Worm (Caenorhabditis elegans) whole organism, L2 larva: ENCODE data around the gene ZC317.7.
"Not testable (repeated sequence)": the region's sequence is repeated elsewhere in the genome, so short reads cannot be mapped to it uniquely, and the experiment has no call there.

Experiments
- C34F6.9 ChIP-seq: fragments of 150-350 bp; optimal IDR thresholded peaks from 2 replicates; lab custom pipeline; 2014; ENCODE audit warnings: missing biosample characterization, missing genetic modification characterization
- Y55F3AM.14 ChIP-seq: fragments of 200-800 bp; sonication (Bioruptor generic); optimal IDR thresholded peaks from 2 replicates; lab custom pipeline; 2018; ENCODE audit warnings: mild to moderate bottlenecking, missing genetic modification characterization, missing compliant biosample characterization
- ZK546.5 ChIP-seq: sonication (generic microtip); optimal IDR thresholded peaks from 2 replicates; lab custom pipeline; 2017; ENCODE audit warnings: missing biosample characterization, missing genetic modification characterization
- alr-1 ChIP-seq: fragments of 150-350 bp; optimal IDR thresholded peaks from 2 replicates; lab custom pipeline; 2014; ENCODE audit warnings: missing biosample characterization, missing genetic modification characterization
- aly-2 ChIP-seq: fragments of 150-350 bp; optimal IDR thresholded peaks from 2 replicates; lab custom pipeline; 2014; ENCODE audit warnings: missing biosample characterization, missing genetic modification characterization
- ama-1 ChIP-seq: fragments of 150-350 bp; optimal IDR thresholded peaks from 2 replicates; lab custom pipeline; 2018; ENCODE audit warnings: inconsistent platforms
- crh-2 ChIP-seq: sonication (generic microtip); optimal IDR thresholded peaks from 2 replicates; lab custom pipeline; 2017; ENCODE audit warnings: missing biosample characterization, missing genetic modification characterization
- dmd-4 ChIP-seq: sonication (generic microtip); optimal IDR thresholded peaks from 2 replicates; lab custom pipeline; 2017; ENCODE audit warnings: missing biosample characterization, missing genetic modification characterization
- elt-1 ChIP-seq: fragments of 150-350 bp; optimal IDR thresholded peaks from 2 replicates; lab custom pipeline; 2014; ENCODE audit warnings: missing biosample characterization, missing genetic modification characterization
- elt-3 ChIP-seq: sonication (generic microtip); optimal IDR thresholded peaks from 2 replicates; lab custom pipeline; 2017; ENCODE audit warnings: missing biosample characterization, missing genetic modification characterization
- fos-1 ChIP-seq: fragments of 150-350 bp; optimal IDR thresholded peaks from 2 replicates; lab custom pipeline; 2014; ENCODE audit warnings: missing biosample characterization, missing genetic modification characterization
- gmeb-1 ChIP-seq: fragments of 150-350 bp; optimal IDR thresholded peaks from 2 replicates; lab custom pipeline; 2014; ENCODE audit warnings: missing biosample characterization, missing genetic modification characterization
- lin-11 ChIP-seq: fragments of 150-350 bp; sonication (generic microtip); optimal IDR thresholded peaks from 2 replicates; lab custom pipeline; 2014; ENCODE audit warnings: missing biosample characterization, missing genetic modification characterization, inconsistent platforms, mixed read lengths
- lin-13 ChIP-seq: fragments of 150-350 bp; optimal IDR thresholded peaks from 2 replicates; lab custom pipeline; 2014; ENCODE audit warnings: missing biosample characterization, missing genetic modification reagents, missing genetic modification characterization
- lsy-2 ChIP-seq, 2 experiments: fragments of 150-350 bp in 1 of 2; sonication (generic microtip) in 1 of 2; optimal IDR thresholded peaks; 2 replicates each; lab custom pipeline; 2014 to 2017; ENCODE audit warnings: missing biosample characterization in 2 of 2, missing genetic modification characterization in 2 of 2
- mbf-1 ChIP-seq: sonication (generic microtip); optimal IDR thresholded peaks from 2 replicates; lab custom pipeline; 2017; ENCODE audit warnings: missing biosample characterization, missing genetic modification characterization
- nhr-10 ChIP-seq: sonication (generic microtip); optimal IDR thresholded peaks from 2 replicates; lab custom pipeline; 2017; ENCODE audit warnings: missing biosample characterization, missing genetic modification characterization
- nhr-12 ChIP-seq: fragments of 150-350 bp; optimal IDR thresholded peaks from 2 replicates; lab custom pipeline; 2014; ENCODE audit warnings: missing biosample characterization, missing genetic modification characterization
- nhr-129 ChIP-seq: fragments of 150-350 bp; optimal IDR thresholded peaks from 2 replicates; lab custom pipeline; 2014; ENCODE audit warnings: missing biosample characterization, missing genetic modification characterization
- nhr-21 ChIP-seq: fragments of 150-350 bp; optimal IDR thresholded peaks from 2 replicates; lab custom pipeline; 2014; ENCODE audit warnings: missing biosample characterization, missing genetic modification characterization
- nhr-237 ChIP-seq: fragments of 150-350 bp; optimal IDR thresholded peaks from 2 replicates; lab custom pipeline; 2014; ENCODE audit warnings: missing biosample characterization, missing genetic modification characterization
- nhr-6 ChIP-seq: fragments of 150-350 bp; optimal IDR thresholded peaks from 2 replicates; lab custom pipeline; 2014; ENCODE audit warnings: missing biosample characterization, missing genetic modification characterization
- sem-4 ChIP-seq: fragments of 150-350 bp; optimal IDR thresholded peaks from 2 replicates; lab custom pipeline; 2014; ENCODE audit warnings: missing biosample characterization, missing genetic modification reagents, missing genetic modification characterization
- skn-1 ChIP-seq: sonication (generic microtip); optimal IDR thresholded peaks from 2 replicates; lab custom pipeline; 2017; ENCODE audit warnings: missing biosample characterization, missing genetic modification characterization
- sma-3 ChIP-seq: sonication (generic microtip); optimal IDR thresholded peaks from 2 replicates; lab custom pipeline; 2016; ENCODE audit warnings: missing genetic modification reagents, missing genetic modification characterization, missing compliant biosample characterization
- sma-9 ChIP-seq, 2 experiments: fragments of 150-350 bp in 1 of 2; sonication (generic microtip) in 1 of 2; optimal IDR thresholded peaks; 2 replicates each; lab custom pipeline; 2014 to 2016; ENCODE audit warnings: missing genetic modification characterization in 2 of 2, mild to moderate bottlenecking in 1 of 2, missing biosample characterization in 1 of 2, missing compliant biosample characterization in 1 of 2, missing genetic modification reagents in 1 of 2, moderate library complexity in 1 of 2
- snpc-4 ChIP-seq: fragments of 150-350 bp; optimal IDR thresholded peaks from 2 replicates; lab custom pipeline; 2014; ENCODE audit warnings: missing biosample characterization, missing genetic modification characterization
- unc-39 ChIP-seq: fragments of 150-350 bp; optimal IDR thresholded peaks from 2 replicates; lab custom pipeline; 2014; ENCODE audit warnings: missing biosample characterization, missing genetic modification characterization
- unc-55 ChIP-seq: fragments of 150-350 bp; sonication (generic microtip); optimal IDR thresholded peaks from 3 replicates; lab custom pipeline; 2014; ENCODE audit warnings: missing biosample characterization, missing genetic modification reagents, missing genetic modification characterization
- unc-62 ChIP-seq: fragments of 150-350 bp; optimal IDR thresholded peaks from 2 replicates; lab custom pipeline; 2014; ENCODE audit warnings: missing biosample characterization, missing genetic modification reagents, missing genetic modification characterization
- ztf-1 ChIP-seq: fragments of 200-800 bp; sonication (Bioruptor generic); conservative IDR thresholded peaks from 2 replicates; pipeline ENCODE4 v1.3.6; 2022; ENCODE audit warnings: missing genetic modification characterization, missing compliant biosample characterization
- ztf-11 ChIP-seq: sonication (generic microtip); optimal IDR thresholded peaks from 2 replicates; lab custom pipeline; 2017; ENCODE audit warnings: missing biosample characterization, missing genetic modification characterization
- ztf-4 ChIP-seq: fragments of 150-350 bp; optimal IDR thresholded peaks from 2 replicates; lab custom pipeline; 2014; ENCODE audit warnings: missing biosample characterization, missing genetic modification characterization

ZC317.7 gene

ce11 chrV:5490205-5490604 is 19.4 kb upstream of the ZC317.7 start, which contains the start of gene T05C3.6:
Gene T05C3.6 (plus strand): TSS chrV:5490445.
- TF ChIP-seq gmeb-1 (peak; percentile 20), fos-1 (tag; lab: Kevin White, UChicago) (peak; percentile 89), crh-2 (tag; lab: Kevin White, UChicago) (peak; percentile 28), mbf-1 (no peak)

- no peak for TF ChIP-seq Y55F3AM.14 (GFP tag; lab: Kevin White, UChicago)
- no peak for TF ChIP-seq nhr-237 (tag; lab: Kevin White, UChicago)
- TF ChIP-seq dmd-4 (tag; lab: Kevin White, UChicago): no peak
- TF ChIP-seq unc-55: no peak
- no peak for TF ChIP-seq elt-1
- TF ChIP-seq ztf-4 (tag; lab: Kevin White, UChicago): no peak
- TF ChIP-seq lin-11 (tag; lab: Kevin White, UChicago): no peak
- no peak for TF ChIP-seq fos-1 (tag; lab: Kevin White, UChicago)
- no peak for TF ChIP-seq nhr-129 (tag; lab: Kevin White, UChicago)
- TF ChIP-seq C34F6.9: no peak
- TF ChIP-seq ztf-11 (tag; lab: Kevin White, UChicago): no peak
- TF ChIP-seq mbf-1: no peak
These were observed 17.9 kb upstream of the ZC317.7 start, which contains the start of gene grl-18 for ce11 chrV:5488766-5489165. Gene grl-18 (minus strand): TSS chrV:5488866.

ce11 chrV:5487180-5487579 is 16.4 kb upstream of the ZC317.7 start:
- no peak for TF ChIP-seq C34F6.9
- TF ChIP-seq lin-13 (GFP tag; lab: Kevin White, UChicago): no peak
- no peak for TF ChIP-seq nhr-6 (tag; lab: Kevin White, UChicago)

DNA sequence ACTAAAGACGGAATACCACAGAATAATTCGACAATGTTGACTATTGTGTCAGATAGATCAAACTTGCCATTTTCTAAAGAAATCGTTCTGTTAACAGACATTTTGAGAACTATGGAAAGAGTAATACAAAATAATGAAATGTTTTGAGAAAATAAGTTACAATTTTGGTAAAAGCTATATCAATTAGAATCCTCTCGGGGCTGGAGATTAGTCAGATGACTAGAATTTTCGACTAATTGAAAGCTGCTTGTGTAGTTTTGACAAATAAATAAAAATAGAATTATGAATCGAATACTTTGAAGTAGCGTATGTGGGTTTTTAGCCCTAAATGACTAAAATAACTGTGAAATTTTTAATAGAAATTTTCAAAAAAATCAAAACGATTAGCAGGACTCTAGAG is 14.0 kb upstream of the ZC317.7 start, which contains the start of gene srg-65:
TSS of gene srg-65 (minus strand) at position 101 of the 400 bp plus-strand sequence.
- TF ChIP-seq sem-4 (tag; lab: Kevin White, UChicago) (no peak), nhr-129 (tag; lab: Kevin White, UChicago) (no peak), C34F6.9 (no peak), Y55F3AM.14 (GFP tag; lab: Kevin White, UChicago) (no peak), lin-11 (tag; lab: Kevin White, UChicago) (no peak), unc-39 (tag; lab: Kevin White, UChicago) (no peak), nhr-237 (tag; lab: Kevin White, UChicago) (no peak), nhr-12 (tag; lab: Kevin White, UChicago) (no peak)

- no peak for TF ChIP-seq snpc-4 (tag; lab: Kevin White, UChicago)
- TF ChIP-seq unc-62: no peak
- no peak for TF ChIP-seq ztf-11 (tag; lab: Kevin White, UChicago)
- TF ChIP-seq sma-9 (GFP tag; optimal IDR thresholded peaks at IDR 0.05; lab: Kevin White, UChicago): no peak
- TF ChIP-seq sma-9 (tag; optimal IDR thresholded peaks at IDR 0.05; lab: Kevin White, UChicago): no peak
- TF ChIP-seq aly-2: no peak
- no peak for TF ChIP-seq elt-3 (tag; lab: Kevin White, UChicago)
These were observed 11.5 kb upstream of the ZC317.7 start, which contains the start of gene srg-66 for ce11 chrV:5482315-5482714. Gene srg-66 (minus strand): TSS chrV:5482415.

DNA sequence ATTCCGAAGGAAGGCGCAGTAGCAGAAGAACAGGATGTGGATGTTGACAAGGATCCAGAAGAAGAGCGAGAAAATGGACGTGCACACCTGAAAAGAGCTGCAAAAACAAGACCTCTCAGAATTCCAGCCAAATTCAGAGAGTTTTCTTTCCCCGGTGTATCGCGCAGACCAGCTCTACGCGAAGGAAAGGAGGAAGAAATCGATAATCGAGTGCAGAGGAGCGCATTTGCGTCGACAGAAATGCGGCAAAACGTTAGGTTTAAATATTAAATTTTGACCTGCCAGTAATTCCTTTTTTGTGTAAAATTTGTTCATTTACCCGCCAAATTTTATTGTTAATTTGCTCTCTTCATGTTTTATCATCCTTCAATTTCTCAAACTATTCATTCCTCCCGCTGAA is 6.9 kb upstream of the ZC317.7 start:
- peak; percentile 20 for TF ChIP-seq unc-55
- TF ChIP-seq dmd-4 (tag; lab: Kevin White, UChicago): no peak

- TF ChIP-seq lsy-2 (tag; optimal IDR thresholded peaks at IDR 0.05; lab: Kevin White, UChicago); ama-1 (lab: Kevin White, UChicago); nhr-129 (tag; lab: Kevin White, UChicago): not testable (repeated sequence)
These were observed 2.3 kb downstream of the ZC317.7 start, which contains the start of gene ZC317.6 for ce11 chrV:5468489-5468888. Gene ZC317.6 (minus strand): TSS chrV:5468589.

ce11 chrV:5465335-5465734 is 5.5 kb downstream of the ZC317.7 start, which contains the start of gene srg-68:
Gene srg-68 (minus strand): TSS chrV:5465435.
- no peak for TF ChIP-seq crh-2 (tag; lab: Kevin White, UChicago)
- TF ChIP-seq nhr-10 (tag; lab: Kevin White, UChicago): no peak
- TF ChIP-seq lin-13 (GFP tag; lab: Kevin White, UChicago): no peak
- no peak for TF ChIP-seq sem-4 (tag; lab: Kevin White, UChicago)
- TF ChIP-seq elt-3 (tag; lab: Kevin White, UChicago): no peak
- no peak for TF ChIP-seq skn-1 (tag; lab: Kevin White, UChicago)
- no peak for TF ChIP-seq alr-1 (tag; lab: Kevin White, UChicago)
- TF ChIP-seq snpc-4 (tag; lab: Kevin White, UChicago): no peak
- no peak for TF ChIP-seq Y55F3AM.14 (GFP tag; lab: Kevin White, UChicago)
- TF ChIP-seq ZK546.5: no peak
- no peak for TF ChIP-seq ztf-1 (GFP tag; lab: Robert Waterston, UW)
- TF ChIP-seq sma-3: no peak
- TF ChIP-seq unc-62: no peak
- TF ChIP-seq nhr-21 (tag; lab: Kevin White, UChicago): no peak
